Fruit fly (Drosophila melanogaster) Kc167 (cell line): ENCODE results near the gene kmr.

ENCODE experiments used
- Myc ChIP-seq: fragments of >200 bp; optimal IDR thresholded peaks from 2 replicates; lab custom pipeline; 2017; ENCODE audit warnings: missing external identifiers
- Sin3A ChIP-seq: fragments of >200 bp; optimal IDR thresholded peaks from 2 replicates; lab custom pipeline; 2018; ENCODE audit warnings: missing external identifiers
- h ChIP-seq: fragments of >200 bp; optimal IDR thresholded peaks from 3 replicates; lab custom pipeline; 2018; ENCODE audit warnings: missing external identifiers
- insv ChIP-seq: fragments of >200 bp; optimal IDR thresholded peaks from 3 replicates; lab custom pipeline; 2018; ENCODE audit warnings: missing external identifiers
- psq ChIP-seq: fragments of >200 bp; optimal IDR thresholded peaks from 2 replicates; lab custom pipeline; 2017; ENCODE audit warnings: missing external identifiers
- ttk ChIP-seq: sonication (Bioruptor generic); optimal IDR thresholded peaks from 2 replicates; lab custom pipeline; 2017; ENCODE audit warnings: missing external identifiers

Gene kmr

dm6 chr3R:13797823-13798446 is 82.9 kb downstream of the kmr start:
- TF ChIP-seq h (lab: Kevin White, UChicago) (no peak), ttk (no peak), psq (lab: Kevin White, UChicago) (no peak)

dm6 chr3R:13799567-13800429 is 84.8 kb downstream of the kmr start:
- TF ChIP-seq insv (no peak), psq (lab: Kevin White, UChicago) (no peak), ttk (no peak), Sin3A (no peak), Myc (no peak), h (lab: Kevin White, UChicago) (no peak)

dm6 chr3R:13800430-13800848 is 85.4 kb downstream of the kmr start:
- no peak for TF ChIP-seq h (lab: Kevin White, UChicago)
- TF ChIP-seq psq (lab: Kevin White, UChicago), result no peak
- no peak for TF ChIP-seq ttk
- no peak for TF ChIP-seq insv
- TF ChIP-seq Myc, result no peak
- TF ChIP-seq Sin3A, result no peak

- TF ChIP-seq Sin3A (no peak), h (lab: Kevin White, UChicago) (no peak), insv (no peak), Myc (no peak), ttk (no peak), psq (lab: Kevin White, UChicago) (no peak)
These were observed 86.4 kb downstream of the kmr start for dm6 chr3R:13801184-13802056.

dm6 chr3R:13802057-13802817 is 87.2 kb downstream of the kmr start:
- TF ChIP-seq insv (no peak), Myc (no peak), h (lab: Kevin White, UChicago) (no peak), ttk (no peak), Sin3A (no peak), psq (lab: Kevin White, UChicago) (no peak)

dm6 chr3R:13803185-13803887 is 88.3 kb downstream of the kmr start:
- TF ChIP-seq insv (no peak), Sin3A (no peak), Myc (no peak), h (lab: Kevin White, UChicago) (no peak), ttk (no peak), psq (lab: Kevin White, UChicago) (no peak)

- no peak for TF ChIP-seq insv
- TF ChIP-seq psq (lab: Kevin White, UChicago), result no peak
- TF ChIP-seq ttk, result no peak
- no peak for TF ChIP-seq h (lab: Kevin White, UChicago)
- no peak for TF ChIP-seq Myc
These were observed 89.1 kb downstream of the kmr start for dm6 chr3R:13803892-13804710.

- TF ChIP-seq insv, result no peak
- no peak for TF ChIP-seq Sin3A
- no peak for TF ChIP-seq ttk
- no peak for TF ChIP-seq Myc
These were observed 90.1 kb downstream of the kmr start for dm6 chr3R:13804971-13805603.

dm6 chr3R:13806032-13806709 is 91.2 kb downstream of the kmr start:
- TF ChIP-seq Myc, result no peak
- no peak for TF ChIP-seq Sin3A
- TF ChIP-seq insv, result no peak
- TF ChIP-seq ttk, result no peak
- TF ChIP-seq psq (lab: Kevin White, UChicago), result no peak
- TF ChIP-seq h (lab: Kevin White, UChicago), result no peak

- TF ChIP-seq ttk, result no peak
- TF ChIP-seq h (lab: Kevin White, UChicago), result no peak
- no peak for TF ChIP-seq Sin3A
- no peak for TF ChIP-seq psq (lab: Kevin White, UChicago)
- no peak for TF ChIP-seq insv
- no peak for TF ChIP-seq Myc
These were observed 91.7 kb downstream of the kmr start for dm6 chr3R:13806710-13807093.
